Worm (Caenorhabditis elegans): ENCODE measurements around the gene rps-12.

Gene rps-12

ce11 chrIII:5675384-5675984 is 3.6 kb upstream of the rps-12 start:
- TF ChIP-seq mdl-1 (tag; optimal IDR thresholded peaks at IDR 0.05) (no peak), unc-62 (GFP tag; optimal IDR thresholded peaks at IDR 0.05) (no peak)

ce11 chrIII:5677790-5678189 is 1.3 kb upstream of the rps-12 start, which contains the start of gene F54E7.9:
Gene F54E7.9 (minus strand): TSS chrIII:5677890.
- TF ChIP-seq ztf-11 (tag; optimal IDR thresholded peaks at IDR 0.05): no peak
- TF ChIP-seq ztf-4 (tag; optimal IDR thresholded peaks at IDR 0.05): no peak
- TF ChIP-seq lin-39 (tag; optimal IDR thresholded peaks at IDR 0.05): no peak
- TF ChIP-seq nhr-76 (tag; optimal IDR thresholded peaks at IDR 0.05): no peak
- no peak for TF ChIP-seq elt-1 (tag; optimal IDR thresholded peaks at IDR 0.05)
- TF ChIP-seq ZK546.5 (tag; optimal IDR thresholded peaks at IDR 0.05): no peak
- TF ChIP-seq pha-4 (tag; optimal IDR thresholded peaks at IDR 0.05): no peak
- TF ChIP-seq nhr-12 (tag; optimal IDR thresholded peaks at IDR 0.05): no peak
- TF ChIP-seq nhr-43 (tag; optimal IDR thresholded peaks at IDR 0.05; ENCODE audit: poor library complexity, severe bottlenecking): no peak
- no peak for TF ChIP-seq nhr-67 (tag; optimal IDR thresholded peaks at IDR 0.05)
- no peak for TF ChIP-seq ceh-28 (tag; optimal IDR thresholded peaks at IDR 0.05)
- TF ChIP-seq nhr-77 (tag; optimal IDR thresholded peaks at IDR 0.05): no peak
- TF ChIP-seq pqm-1 (tag; optimal IDR thresholded peaks at IDR 0.05): no peak
- TF ChIP-seq lin-15B (tag; optimal IDR thresholded peaks at IDR 0.05): no peak
- TF ChIP-seq daf-12 (tag; optimal IDR thresholded peaks at IDR 0.05): no peak
- no peak for TF ChIP-seq tbx-2 (tag; optimal IDR thresholded peaks at IDR 0.05)
- TF ChIP-seq nhr-28 (tag; optimal IDR thresholded peaks at IDR 0.05): no peak

DNA sequence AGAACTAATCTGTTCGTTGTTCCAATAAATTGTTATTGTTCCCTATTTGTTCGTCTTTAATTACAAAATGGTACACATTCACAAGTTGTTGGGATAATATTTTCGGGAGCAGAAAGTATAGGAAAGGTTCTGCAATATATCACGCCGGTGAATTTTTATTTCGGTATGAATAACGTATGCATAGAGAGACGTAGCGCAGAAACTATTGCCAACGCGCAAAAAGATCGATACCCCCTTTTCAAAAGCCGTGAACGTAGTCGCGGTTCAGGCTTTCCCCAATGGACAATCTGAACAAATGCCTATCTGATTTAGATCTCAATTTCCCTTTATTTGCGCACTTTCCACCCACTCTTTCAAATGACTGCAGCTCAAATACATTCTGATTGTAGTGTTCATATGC is 1.0 kb downstream of the rps-12 start, which contains the start of gene pst-2:
Gene pst-2 (plus strand): TSS at position 293 of the 400 bp plus-strand sequence.
- no peak for TF ChIP-seq pha-4 (tag; optimal IDR thresholded peaks at IDR 0.05)
- peak; percentile 13 for TF ChIP-seq nhr-25 (tag; optimal IDR thresholded peaks at IDR 0.05)

DNA sequence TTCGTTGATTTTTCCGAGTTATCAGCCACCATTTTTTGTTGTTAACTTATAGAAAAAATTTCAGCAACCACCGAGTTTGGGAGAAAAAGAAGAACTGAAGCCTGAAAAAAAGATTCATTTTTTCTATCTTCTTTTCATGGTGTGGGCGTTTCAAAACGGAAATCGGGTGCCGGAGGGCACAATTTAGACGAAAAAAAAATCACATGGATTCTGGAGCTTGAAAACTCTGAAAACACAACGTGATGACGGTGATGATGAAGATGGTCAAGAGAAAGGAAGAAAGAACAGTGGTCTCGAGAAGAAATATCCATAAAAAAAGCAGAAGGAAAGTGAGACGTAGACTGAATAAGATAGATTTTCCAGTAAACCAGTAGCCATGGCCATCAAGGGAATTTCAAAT is 4.9 kb downstream of the rps-12 start, which contains the start of gene rcan-1:
Gene rcan-1 (minus strand): TSS at position 101 of the 400 bp plus-strand sequence.
- TF ChIP-seq daf-12 (tag; optimal IDR thresholded peaks at IDR 0.05) (no peak), ceh-16 (tag; optimal IDR thresholded peaks at IDR 0.05) (no peak), skn-1 (tag; optimal IDR thresholded peaks at IDR 0.05) (no peak)

- TF ChIP-seq mml-1 (tag; optimal IDR thresholded peaks at IDR 0.05) (no peak), lin-15B (tag; optimal IDR thresholded peaks at IDR 0.05) (no peak), fkh-10 (GFP tag; optimal IDR thresholded peaks at IDR 0.05) (no peak), snpc-4 (tag; optimal IDR thresholded peaks at IDR 0.05) (peak; percentile 39), nhr-12 (tag; optimal IDR thresholded peaks at IDR 0.05) (no peak), elt-1 (tag; optimal IDR thresholded peaks at IDR 0.05) (no peak), nhr-28 (tag; optimal IDR thresholded peaks at IDR 0.05) (no peak), unc-39 (tag; optimal IDR thresholded peaks at IDR 0.05) (no peak), pqm-1 (tag; optimal IDR thresholded peaks at IDR 0.05) (peak; percentile 25), lin-39 (tag; optimal IDR thresholded peaks at IDR 0.05) (peak; percentile 38), hmg-11 (tag; optimal IDR thresholded peaks at IDR 0.05) (peak; percentile 65), ceh-28 (tag; optimal IDR thresholded peaks at IDR 0.05) (no peak), egl-5 (tag; optimal IDR thresholded peaks at IDR 0.05) (no peak), ztf-4 (tag; optimal IDR thresholded peaks at IDR 0.05) (no peak), lsy-12 (tag; optimal IDR thresholded peaks at IDR 0.05) (no peak), fos-1 (tag; optimal IDR thresholded peaks at IDR 0.05) (no peak), pha-4 (tag; optimal IDR thresholded peaks at IDR 0.05) (peak; percentile 98), ama-1 (optimal IDR thresholded peaks at IDR 0.05) (no peak), zag-1 (tag; optimal IDR thresholded peaks at IDR 0.05) (no peak), nfya-1 (tag; optimal IDR thresholded peaks at IDR 0.05; ENCODE audit: insufficient read depth) (peak; percentile 71), R02D3.7 (tag; optimal IDR thresholded peaks at IDR 0.05) (no peak), elt-2 (tag; optimal IDR thresholded peaks at IDR 0.05) (peak; percentile 30)
Observed at ce11 chrIII:5688246-5688645, 9.1 kb downstream of the rps-12 start.

Measured in whole organism, L3 larva.